Worm (Caenorhabditis elegans): ENCODE measurements around the gene T19C3.5.

DNA sequence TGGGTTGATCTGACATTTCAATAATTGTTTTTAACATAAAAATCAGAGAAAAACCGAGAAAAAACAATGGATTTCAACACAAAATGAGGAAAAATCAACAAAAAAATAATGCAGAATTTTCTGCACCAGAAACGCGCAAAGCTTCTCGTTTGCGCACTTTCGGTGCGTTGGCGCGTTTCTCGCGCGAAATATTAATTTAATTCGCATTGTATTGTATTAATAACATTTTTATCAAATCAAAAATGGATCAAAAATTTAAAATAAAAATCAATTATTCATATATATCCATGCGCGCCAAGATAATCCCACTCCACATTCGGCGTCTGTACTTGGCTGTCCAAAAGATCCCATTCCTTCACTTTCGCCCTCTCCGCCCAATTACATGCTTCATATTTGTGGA, 6.9 kb upstream of the T19C3.5 start, which contains the start of gene fem-2:
- TF ChIP-seq sptf-2 (GFP tag; optimal IDR thresholded peaks at IDR 0.05) (no peak), ama-1 (optimal IDR thresholded peaks at IDR 0.05) (no peak), ama-1 (GFP tag; optimal IDR thresholded peaks at IDR 0.05) (no peak), cebp-2 (GFP tag; IDR thresholded peaks at IDR 0.05) (no peak), zfh-2 (GFP tag; conservative IDR thresholded peaks at IDR 0.05) (no peak), rec-8 (tag; optimal IDR thresholded peaks at IDR 0.05) (no peak)

Data from whole organism, young adult.